Fruit fly (Drosophila melanogaster) whole organism, embryonic: ENCODE measurements around the gene Prp3.

Experiments
- CG1024 ChIP-seq: fragments of 200-800 bp; sonication (Bioruptor generic); IDR thresholded peaks from 2 replicates; pipeline ENCODE4 v1.3.6; 2022; ENCODE audit warnings: missing biosample characterization, missing genetic modification characterization
- CG10431 ChIP-seq: fragments of 200-800 bp; sonication (Bioruptor generic); optimal IDR thresholded peaks from 3 replicates; lab custom pipeline; 2018; ENCODE audit warnings: missing biosample characterization, mild to moderate bottlenecking, missing genetic modification characterization
- CG10543 ChIP-seq: fragments of 200-800 bp; sonication (Bioruptor generic); optimal IDR thresholded peaks from 3 replicates; lab custom pipeline; 2017; ENCODE audit warnings: missing biosample characterization, mild to moderate bottlenecking, missing genetic modification characterization, moderate library complexity
- CG10654 ChIP-seq: fragments of 200-800 bp; sonication (Bioruptor generic); optimal IDR thresholded peaks from 2 replicates; lab custom pipeline; 2016; ENCODE audit warnings: missing biosample characterization, missing genetic modification characterization
- CG11456 ChIP-seq: fragments of 200-800 bp; sonication (Bioruptor generic); IDR thresholded peaks from 3 replicates; pipeline ENCODE4 v1.3.6; 2022; ENCODE audit warnings: missing biosample characterization, missing genetic modification characterization
- CG11560 ChIP-seq: fragments of 200-800 bp; sonication (Bioruptor generic); IDR thresholded peaks from 3 replicates; pipeline ENCODE4 v1.3.6; 2022; ENCODE audit warnings: missing biosample characterization, missing genetic modification characterization
- CG2129 ChIP-seq: fragments of 200-800 bp; sonication (Bioruptor generic); IDR thresholded peaks from 2 replicates; pipeline ENCODE4 v1.3.6; 2022; ENCODE audit warnings: missing biosample characterization, missing genetic modification characterization; ENCODE audit not compliant: partially characterized antibody
- CG30020 ChIP-seq: fragments of 200-800 bp; optimal IDR thresholded peaks from 2 replicates; lab custom pipeline; 2019; ENCODE audit warnings: missing biosample characterization, mild to moderate bottlenecking, missing genetic modification characterization, moderate library complexity
- CG31388 ChIP-seq: fragments of 200-800 bp; sonication (Bioruptor generic); optimal IDR thresholded peaks from 2 replicates; lab custom pipeline; 2016; ENCODE audit warnings: missing biosample characterization, missing genetic modification characterization
- CG31441 ChIP-seq: fragments of 200-800 bp; sonication (Bioruptor generic); IDR thresholded peaks from 2 replicates; pipeline ENCODE4 v1.3.6; 2022; ENCODE audit warnings: missing biosample characterization, missing genetic modification characterization
- CG3163 ChIP-seq: fragments of 200-800 bp; sonication (Bioruptor generic); optimal IDR thresholded peaks from 3 replicates; lab custom pipeline; 2016; ENCODE audit warnings: missing biosample characterization, missing genetic modification characterization
- CG32532 ChIP-seq: fragments of 200-800 bp; sonication (Bioruptor generic); IDR thresholded peaks from 2 replicates; pipeline ENCODE4 v1.3.6; 2022; ENCODE audit warnings: missing biosample characterization, missing genetic modification characterization
- CG6683 ChIP-seq: fragments of 200-800 bp; sonication (Bioruptor generic); optimal IDR thresholded peaks from 2 replicates; lab custom pipeline; 2017; ENCODE audit warnings: missing biosample characterization, mild to moderate bottlenecking, missing genetic modification characterization, missing genetic modification reagents
- CHES-1-like ChIP-seq: fragments of 200-800 bp; sonication (Bioruptor generic); optimal IDR thresholded peaks from 2 replicates; lab custom pipeline; 2016; ENCODE audit warnings: missing biosample characterization, missing genetic modification characterization
- CrebB ChIP-seq: fragments of 200-800 bp; sonication (Bioruptor generic); optimal IDR thresholded peaks from 3 replicates; lab custom pipeline; 2018; ENCODE audit warnings: missing biosample characterization, mild to moderate bottlenecking, missing genetic modification characterization
- Dad ChIP-seq: fragments of 200-800 bp; sonication (Bioruptor generic); optimal IDR thresholded peaks from 3 replicates; lab custom pipeline; 2016; ENCODE audit warnings: missing biosample characterization, missing genetic modification characterization
- Dip3 ChIP-seq: fragments of 200-800 bp; sonication (Bioruptor generic); optimal IDR thresholded peaks from 3 replicates; lab custom pipeline; 2016; ENCODE audit warnings: missing biosample characterization, missing genetic modification characterization
- Dp ChIP-seq: fragments of 200-800 bp; sonication (Bioruptor generic); optimal IDR thresholded peaks from 2 replicates; lab custom pipeline; 2018; ENCODE audit warnings: missing biosample characterization, mild to moderate bottlenecking, missing genetic modification characterization, moderate library complexity
- E2f1 ChIP-seq: fragments of 200-800 bp; sonication (Bioruptor generic); IDR thresholded peaks from 2 replicates; pipeline ENCODE4 v1.3.6; 2022; ENCODE audit warnings: missing biosample characterization, missing genetic modification characterization
- Ets65A ChIP-seq: fragments of 200-800 bp; sonication (Bioruptor generic); peaks from one replicate; lab custom pipeline; 2016; ENCODE audit warnings: missing biosample characterization, missing genetic modification characterization
- Fer2 ChIP-seq: fragments of 200-800 bp; sonication (Bioruptor generic); optimal IDR thresholded peaks from 2 replicates; lab custom pipeline; 2018; ENCODE audit warnings: missing biosample characterization, mild to moderate bottlenecking, missing genetic modification characterization, moderate library complexity
- Med ChIP-seq: fragments of 200-800 bp; sonication (Bioruptor generic); peaks from one replicate; lab custom pipeline; 2016; ENCODE audit warnings: missing biosample characterization, missing genetic modification characterization, mild to moderate bottlenecking, inconsistent platforms, moderate library complexity
- Nf-YB ChIP-seq: fragments of 200-800 bp; sonication (Bioruptor generic); optimal IDR thresholded peaks from 3 replicates; lab custom pipeline; 2019; ENCODE audit warnings: missing biosample characterization, mild to moderate bottlenecking, missing genetic modification characterization, moderate library complexity
- Optix ChIP-seq: fragments of 200-800 bp; sonication (Bioruptor generic); IDR thresholded peaks from 3 replicates; pipeline ENCODE4 v1.3.6; 2022; ENCODE audit warnings: missing biosample characterization, missing genetic modification characterization
- Rfx ChIP-seq: fragments of 200-800 bp; sonication (Bioruptor generic); IDR thresholded peaks from 2 replicates; pipeline ENCODE4 v1.3.6; 2022; ENCODE audit warnings: missing biosample characterization, missing genetic modification characterization
- Scr ChIP-seq: fragments of 200-800 bp; sonication (Bioruptor generic); IDR thresholded peaks from 2 replicates; pipeline ENCODE4 v1.3.6; 2022; ENCODE audit warnings: missing biosample characterization, missing genetic modification characterization; ENCODE audit not compliant: partially characterized antibody
- Six4 ChIP-seq: fragments of 200-800 bp; sonication (Bioruptor generic); optimal IDR thresholded peaks from 2 replicates; lab custom pipeline; 2016; ENCODE audit warnings: missing biosample characterization, missing genetic modification characterization
- Stat92E ChIP-seq, 3 experiments: fragments of >200 bp in 2 of 3; fragments of 200-800 bp in 1 of 3; sonication (Bioruptor generic) in 1 of 3; optimal IDR thresholded peaks; 2 replicates each; lab custom pipeline; 2017 to 2019; ENCODE audit warnings: missing biosample characterization in 3 of 3, missing genetic modification characterization in 3 of 3, mild to moderate bottlenecking in 1 of 3, moderate library complexity in 1 of 3
- Usf ChIP-seq: fragments of 200-800 bp; sonication (Bioruptor generic); optimal IDR thresholded peaks from 2 replicates; lab custom pipeline; 2017; ENCODE audit warnings: missing genotype, missing biosample characterization, missing genetic modification characterization
- amos ChIP-seq: fragments of 200-800 bp; sonication (Bioruptor generic); IDR thresholded peaks from 2 replicates; pipeline ENCODE4 v1.3.6; 2022; ENCODE audit warnings: missing biosample characterization, missing genetic modification characterization; ENCODE audit not compliant: partially characterized antibody
- aop ChIP-seq: fragments of 200-800 bp; sonication (Bioruptor generic); IDR thresholded peaks from 2 replicates; pipeline ENCODE4 v1.3.6; 2022; ENCODE audit warnings: missing biosample characterization, missing genetic modification characterization
- ap ChIP-seq: fragments of 200-800 bp; sonication (Bioruptor generic); IDR thresholded peaks from 2 replicates; pipeline ENCODE4 v1.3.6; 2022; ENCODE audit warnings: missing biosample characterization, missing genetic modification characterization
- ase ChIP-seq: fragments of 200-800 bp; sonication (Bioruptor generic); IDR thresholded peaks from 3 replicates; pipeline ENCODE4 v1.3.6; 2022; ENCODE audit warnings: missing biosample characterization, missing genetic modification characterization
- chm ChIP-seq: fragments of 200-800 bp; sonication (Bioruptor generic); IDR thresholded peaks from 2 replicates; pipeline ENCODE4 v1.3.6; 2022; ENCODE audit warnings: missing biosample characterization, missing genetic modification characterization
- crp ChIP-seq, 2 experiments: fragments of 200-800 bp; sonication (Bioruptor generic); optimal IDR thresholded peaks; 2 replicates in 1 of 2; 3 replicates in 1 of 2; lab custom pipeline; 2017; ENCODE audit warnings: missing biosample characterization in 2 of 2, missing genetic modification characterization in 2 of 2, mild to moderate bottlenecking in 1 of 2, moderate library complexity in 1 of 2
- inv ChIP-seq: fragments of 200-800 bp; sonication (Bioruptor generic); IDR thresholded peaks from 2 replicates; pipeline ENCODE4 v1.3.6; 2022; ENCODE audit warnings: missing biosample characterization, missing genetic modification characterization; ENCODE audit not compliant: partially characterized antibody
- kah ChIP-seq: fragments of 200-800 bp; sonication (Bioruptor generic); optimal IDR thresholded peaks from 2 replicates; lab custom pipeline; 2018; ENCODE audit warnings: missing biosample characterization, mild to moderate bottlenecking, missing genetic modification characterization
- kni ChIP-seq: fragments of 200-800 bp; sonication (Bioruptor generic); optimal IDR thresholded peaks from 3 replicates; lab custom pipeline; 2017; ENCODE audit warnings: mild to moderate bottlenecking, missing biosample characterization, missing genetic modification reagents, missing genetic modification characterization
- nerfin-1 ChIP-seq: fragments of 200-800 bp; sonication (Bioruptor generic); optimal IDR thresholded peaks from 3 replicates; lab custom pipeline; 2019; ENCODE audit warnings: missing biosample characterization, mild to moderate bottlenecking, missing genetic modification characterization, moderate library complexity
- pan ChIP-seq, 4 experiments: fragments of >200 bp in 3 of 4; fragments of 200-800 bp in 1 of 4; sonication (Bioruptor generic) in 1 of 4; optimal IDR thresholded peaks in 3 of 4; IDR thresholded peaks in 1 of 4; 2 replicates each; pipeline versions ENCODE4 v1.3.6 to Lab custom; 2017 to 2022; ENCODE audit warnings: missing biosample characterization in 2 of 4, missing genetic modification characterization in 2 of 4, mixed read lengths in 1 of 4
- pum ChIP-seq: fragments of 200-800 bp; sonication (Bioruptor generic); optimal IDR thresholded peaks from 2 replicates; lab custom pipeline; 2016; ENCODE audit warnings: missing biosample characterization, missing genetic modification characterization
- repo ChIP-seq: fragments of 200-800 bp; sonication (Bioruptor generic); optimal IDR thresholded peaks from 2 replicates; lab custom pipeline; 2016; ENCODE audit warnings: missing biosample characterization, missing genetic modification characterization
- sisA ChIP-seq: fragments of 200-800 bp; sonication (Bioruptor generic); IDR thresholded peaks from 2 replicates; pipeline ENCODE4 v1.3.6; 2022; ENCODE audit warnings: missing biosample characterization, missing genetic modification characterization
- tll ChIP-seq, 2 experiments: fragments of 200-800 bp in 1 of 2; fragments of >200 bp in 1 of 2; sonication (Bioruptor generic) in 1 of 2; optimal IDR thresholded peaks; 2 replicates each; lab custom pipeline; 2017 to 2019; ENCODE audit warnings: missing biosample characterization in 2 of 2, missing genetic modification characterization in 2 of 2, mild to moderate bottlenecking in 1 of 2, moderate library complexity in 1 of 2
- tna ChIP-seq: fragments of 200-800 bp; sonication (Bioruptor generic); IDR thresholded peaks from 2 replicates; pipeline ENCODE4 v1.3.6; 2022; ENCODE audit warnings: missing biosample characterization, missing genetic modification characterization; ENCODE audit not compliant: partially characterized antibody
- usp ChIP-seq: fragments of >200 bp; optimal IDR thresholded peaks from 2 replicates; lab custom pipeline; 2017; ENCODE audit warnings: missing biosample characterization, missing genetic modification characterization
- vfl ChIP-seq: fragments of 200-800 bp; sonication (Bioruptor generic); optimal IDR thresholded peaks from 2 replicates; lab custom pipeline; 2016; ENCODE audit warnings: missing biosample characterization, missing genetic modification characterization
- yki ChIP-seq: fragments of >200 bp; optimal IDR thresholded peaks from 3 replicates; lab custom pipeline; 2018

Prp3 gene

dm6 chr3L:19902560-19903399 is 7.3 kb upstream of the Prp3 start (continued):
- peak in 1 of 3 experiments; percentile 79 for TF ChIP-seq Stat92E (GFP tag; optimal IDR thresholded peaks at IDR 0.05; lab: Kevin White, UChicago)
- TF ChIP-seq CHES-1-like (GFP tag; lab: Kevin White, UChicago) = peak; percentile 97
- no peak for TF ChIP-seq tll (GFP tag; optimal IDR thresholded peaks at IDR 0.05; lab: Kevin White, UChicago)
- peak; percentile 86; the same call in 2 of the 3 replicates for TF ChIP-seq ase (GFP tag; lab: Robert Waterston, UW)
- peak; percentile 58 for TF ChIP-seq CG6683
- TF ChIP-seq Dp (GFP tag; lab: Kevin White, UChicago) = peak; percentile 0
- peak in 1 of 2 experiments; percentile 57 for TF ChIP-seq crp (GFP tag; optimal IDR thresholded peaks at IDR 0.05; lab: Kevin White, UChicago)
- TF ChIP-seq Optix (GFP tag; lab: Robert Waterston, UW) = peak; percentile 94
- TF ChIP-seq CG31388 (GFP tag; lab: Kevin White, UChicago) = peak; percentile 60
- no peak for TF ChIP-seq tna
- TF ChIP-seq CG2129 (GFP tag; lab: Robert Waterston, UW) = no peak
- TF ChIP-seq Rfx (GFP tag; lab: Robert Waterston, UW) = peak; percentile 97
- peak; percentile 96 for TF ChIP-seq chm (GFP tag; lab: Robert Waterston, UW)
- peak; percentile 99 for TF ChIP-seq Ets65A (GFP tag; lab: Kevin White, UChicago)
- TF ChIP-seq CG30020 (tag; lab: Kevin White, UChicago) = peak; percentile 64
- TF ChIP-seq CG1024 (GFP tag; lab: Robert Waterston, UW) = peak; percentile 54; the same call in 1 of the 2 replicates
- TF ChIP-seq pum (GFP tag; lab: Kevin White, UChicago) = peak; percentile 87
- TF ChIP-seq CG32532 = peak; percentile 96
- no peak for TF ChIP-seq amos (GFP tag; lab: Robert Waterston, UW)
- TF ChIP-seq aop (GFP tag; lab: Robert Waterston, UW) = peak; percentile 70
- peak; percentile 95 for TF ChIP-seq CG11456 (GFP tag; lab: Robert Waterston, UW)
- TF ChIP-seq Usf = peak; percentile 82
- TF ChIP-seq inv = no peak
- peak; percentile 91 for TF ChIP-seq E2f1 (GFP tag; lab: Robert Waterston, UW)
- peak; percentile 93 for TF ChIP-seq vfl
- TF ChIP-seq ap (GFP tag; lab: Robert Waterston, UW) = peak; percentile 94
- TF ChIP-seq kni (GFP tag; lab: Kevin White, UChicago) = no peak
- peak; percentile 75 for TF ChIP-seq kah
- peak; percentile 60 for TF ChIP-seq CG10543
- no peak for TF ChIP-seq yki (lab: Kevin White, UChicago)
- peak; percentile 99 for TF ChIP-seq Med
- peak; percentile 84 for TF ChIP-seq nerfin-1 (tag; lab: Kevin White, UChicago)
- no peak for TF ChIP-seq usp (GFP tag; lab: Kevin White, UChicago)
- no peak for TF ChIP-seq Scr
- peak; percentile 70 for TF ChIP-seq CG10431 (GFP tag; lab: Kevin White, UChicago)
- TF ChIP-seq sisA (GFP tag; lab: Robert Waterston, UW) = peak; percentile 90
- peak; percentile 92 for TF ChIP-seq CG31441 (GFP tag; lab: Robert Waterston, UW)
- peak; percentile 79 for TF ChIP-seq Nf-YB (GFP tag; lab: Kevin White, UChicago)
- peak; percentile 95 for TF ChIP-seq CrebB (tag; lab: Kevin White, UChicago)
- TF ChIP-seq CG10654 (GFP tag; lab: Kevin White, UChicago) = peak; percentile 94
- peak; percentile 93 for TF ChIP-seq repo (GFP tag; lab: Kevin White, UChicago)
- peak; percentile 86 for TF ChIP-seq Dad (GFP tag; lab: Kevin White, UChicago)
- peak; percentile 84 for TF ChIP-seq CG3163 (GFP tag; lab: Kevin White, UChicago)
- peak; percentile 90 for TF ChIP-seq Six4
- no peak for TF ChIP-seq pan (optimal IDR thresholded peaks at IDR 0.05; lab: Kevin White, UChicago)
- peak in 1 of 2 experiments; percentile 97 for TF ChIP-seq pan (GFP tag; optimal IDR thresholded peaks at IDR 0.05 in 1 of 2, IDR thresholded peaks at IDR 0.05 in 1 of 2)
- TF ChIP-seq CG11560 (tag; lab: Robert Waterston, UW) = no peak; the same call in 2 of the 3 replicates
- peak; percentile 69 for TF ChIP-seq Fer2 (tag; lab: Kevin White, UChicago)
- peak; percentile 96 for TF ChIP-seq Dip3 (GFP tag; lab: Kevin White, UChicago)
